Fruit fly (Drosophila melanogaster) whole organism, embryonic: ENCODE measurements around the gene THG.

Experiments
- Asciz ChIP-seq: fragments of 200-800 bp; sonication (Bioruptor generic); optimal IDR thresholded peaks from 2 replicates; lab custom pipeline; 2017; ENCODE audit warnings: missing biosample characterization, mild to moderate bottlenecking, missing genetic modification characterization, missing genetic modification reagents
- Atf6 ChIP-seq: fragments of 200-800 bp; sonication (Bioruptor generic); IDR thresholded peaks from 2 replicates; pipeline ENCODE4 v1.3.6; 2022; ENCODE audit warnings: missing biosample characterization, missing genetic modification characterization
- B-H1 ChIP-seq: fragments of 200-800 bp; sonication (Bioruptor generic); IDR thresholded peaks from 3 replicates; pipeline ENCODE4 v1.3.6; 2022; ENCODE audit warnings: missing biosample characterization, missing genetic modification characterization
- CG11085 ChIP-seq: fragments of 200-800 bp; sonication (Bioruptor generic); IDR thresholded peaks from 2 replicates; pipeline ENCODE4 v1.3.6; 2022; ENCODE audit warnings: missing biosample characterization, missing genetic modification characterization
- CG12104 ChIP-seq: fragments of 200-800 bp; sonication (Bioruptor generic); optimal IDR thresholded peaks from 3 replicates; lab custom pipeline; 2016; ENCODE audit warnings: missing biosample characterization, missing genetic modification characterization
- CG1233 ChIP-seq: fragments of 200-800 bp; sonication (Bioruptor generic); optimal IDR thresholded peaks from 4 replicates; lab custom pipeline; 2018; ENCODE audit warnings: missing biosample characterization, mild to moderate bottlenecking, missing genetic modification characterization
- CG12744 ChIP-seq: fragments of 200-800 bp; sonication (Bioruptor generic); optimal IDR thresholded peaks from 2 replicates; lab custom pipeline; 2016; ENCODE audit warnings: missing biosample characterization, missing genetic modification characterization
- CG13424 ChIP-seq: fragments of 200-800 bp; sonication (Bioruptor generic); optimal IDR thresholded peaks from 2 replicates; lab custom pipeline; 2019; ENCODE audit warnings: missing biosample characterization, mild to moderate bottlenecking, missing genetic modification characterization, moderate library complexity
- CG1529 ChIP-seq: fragments of 200-800 bp; sonication (Bioruptor generic); optimal IDR thresholded peaks from 3 replicates; lab custom pipeline; 2018; ENCODE audit warnings: missing biosample characterization, missing genetic modification characterization
- CG1602 ChIP-seq: fragments of 200-800 bp; sonication (Bioruptor generic); optimal IDR thresholded peaks from 3 replicates; lab custom pipeline; 2016; ENCODE audit warnings: missing biosample characterization, missing genetic modification characterization
- CG17912 ChIP-seq: fragments of 200-800 bp; sonication (Bioruptor generic); optimal IDR thresholded peaks from 2 replicates; lab custom pipeline; 2018; ENCODE audit warnings: missing biosample characterization, mild to moderate bottlenecking, missing genetic modification characterization
- CG18619 ChIP-seq: fragments of 200-800 bp; sonication (Bioruptor generic); optimal IDR thresholded peaks from 3 replicates; lab custom pipeline; 2017; ENCODE audit warnings: missing biosample characterization, mild to moderate bottlenecking, missing genetic modification characterization
- CG2202 ChIP-seq: fragments of 200-800 bp; sonication (Bioruptor generic); optimal IDR thresholded peaks from 2 replicates; lab custom pipeline; 2018; ENCODE audit warnings: missing biosample characterization, mild to moderate bottlenecking, missing genetic modification characterization
- CG2712 ChIP-seq: fragments of 200-800 bp; optimal IDR thresholded peaks from 3 replicates; lab custom pipeline; 2019; ENCODE audit warnings: missing biosample characterization, mild to moderate bottlenecking, missing genetic modification characterization, moderate library complexity
- CG32767 ChIP-seq: fragments of 200-800 bp; sonication (Bioruptor generic); IDR thresholded peaks from 2 replicates; pipeline ENCODE4 v1.3.6; 2022; ENCODE audit warnings: missing biosample characterization, missing genetic modification characterization
- CG33557 ChIP-seq: fragments of 200-800 bp; sonication (Bioruptor generic); optimal IDR thresholded peaks from 2 replicates; lab custom pipeline; 2019; ENCODE audit warnings: missing biosample characterization, mild to moderate bottlenecking, missing genetic modification characterization, moderate library complexity
- CG34422 ChIP-seq: fragments of 200-800 bp; sonication (Bioruptor generic); IDR thresholded peaks from 3 replicates; pipeline ENCODE4 v1.3.6; 2022; ENCODE audit warnings: missing biosample characterization, missing genetic modification characterization
- CG6813 ChIP-seq: fragments of 200-800 bp; sonication (Bioruptor generic); optimal IDR thresholded peaks from 2 replicates; lab custom pipeline; 2017; ENCODE audit warnings: missing biosample characterization, missing genetic modification characterization, mild to moderate bottlenecking, moderate library complexity, missing genetic modification reagents
- CG7839 ChIP-seq: fragments of 200-800 bp; sonication (Bioruptor generic); optimal IDR thresholded peaks from 3 replicates; lab custom pipeline; 2018; ENCODE audit warnings: missing biosample characterization, mild to moderate bottlenecking, missing genetic modification characterization, moderate library complexity
- CG8089 ChIP-seq: fragments of 200-800 bp; sonication (Bioruptor generic); optimal IDR thresholded peaks from 3 replicates; lab custom pipeline; 2016; ENCODE audit warnings: missing biosample characterization, missing genetic modification characterization
- CG9876 ChIP-seq: fragments of 200-800 bp; sonication (Bioruptor generic); optimal IDR thresholded peaks from 2 replicates; lab custom pipeline; 2016; ENCODE audit warnings: missing biosample characterization, missing genetic modification characterization
- CTCF ChIP-seq: fragments of 200-800 bp; sonication (Bioruptor generic); optimal IDR thresholded peaks from 2 replicates; lab custom pipeline; 2017; ENCODE audit warnings: missing biosample characterization, mild to moderate bottlenecking, missing genetic modification characterization, moderate library complexity
- Dll ChIP-seq: fragments of 200-800 bp; sonication (Bioruptor generic); IDR thresholded peaks from 4 replicates; pipeline ENCODE4 v1.3.6; 2022; ENCODE audit warnings: missing biosample characterization, missing genetic modification characterization; ENCODE audit not compliant: partially characterized antibody
- Fer1 ChIP-seq: fragments of 200-800 bp; sonication (Bioruptor generic); optimal IDR thresholded peaks from 2 replicates; lab custom pipeline; 2017; ENCODE audit warnings: missing biosample characterization, mild to moderate bottlenecking, missing genetic modification characterization
- Fer3 ChIP-seq: fragments of 200-800 bp; sonication (Bioruptor generic); optimal IDR thresholded peaks from 2 replicates; lab custom pipeline; 2018; ENCODE audit warnings: missing biosample characterization, mild to moderate bottlenecking, missing genetic modification characterization, moderate library complexity
- H2.0 ChIP-seq: fragments of 200-800 bp; sonication (Bioruptor generic); IDR thresholded peaks from 2 replicates; pipeline ENCODE4 v1.3.6; 2022; ENCODE audit warnings: missing biosample characterization, missing genetic modification characterization
- Lhr ChIP-seq: fragments of 200-800 bp; sonication (Bioruptor generic); optimal IDR thresholded peaks from 3 replicates; lab custom pipeline; 2017; ENCODE audit warnings: mild to moderate bottlenecking, missing biosample characterization, missing genetic modification reagents, missing genetic modification characterization
- MTF-1 ChIP-seq: fragments of 200-800 bp; sonication (Bioruptor generic); optimal IDR thresholded peaks from 2 replicates; lab custom pipeline; 2018; ENCODE audit warnings: missing biosample characterization, mild to moderate bottlenecking, missing genetic modification characterization, borderline replicate concordance
- Mes4 ChIP-seq: fragments of 200-800 bp; sonication (Bioruptor generic); optimal IDR thresholded peaks from 2 replicates; lab custom pipeline; 2016; ENCODE audit warnings: missing biosample characterization, missing genetic modification characterization
- Oaz ChIP-seq: fragments of 200-800 bp; sonication (Bioruptor generic); IDR thresholded peaks from 2 replicates; pipeline ENCODE4 v1.3.6; 2022; ENCODE audit warnings: missing biosample characterization, missing genetic modification characterization
- Oli ChIP-seq: fragments of 200-800 bp; sonication (Bioruptor generic); optimal IDR thresholded peaks from 2 replicates; lab custom pipeline; 2018; ENCODE audit warnings: missing biosample characterization, mild to moderate bottlenecking, missing genetic modification characterization, moderate library complexity
- Optix ChIP-seq: fragments of 200-800 bp; sonication (Bioruptor generic); IDR thresholded peaks from 3 replicates; pipeline ENCODE4 v1.3.6; 2022; ENCODE audit warnings: missing biosample characterization, missing genetic modification characterization
- Poxn ChIP-seq: fragments of 200-800 bp; sonication (Bioruptor generic); IDR thresholded peaks from 2 replicates; pipeline ENCODE4 v1.3.6; 2022; ENCODE audit warnings: missing biosample characterization, missing genetic modification characterization
- Rx ChIP-seq: fragments of 200-800 bp; sonication (Bioruptor generic); IDR thresholded peaks from 2 replicates; pipeline ENCODE4 v1.3.6; 2022; ENCODE audit warnings: missing biosample characterization, missing genetic modification characterization
- Taf1 ChIP-seq: fragments of 200-800 bp; sonication (Bioruptor generic); IDR thresholded peaks from 2 replicates; pipeline ENCODE4 v1.3.6; 2022; ENCODE audit warnings: missing biosample characterization, missing genetic modification characterization
- ase ChIP-seq: fragments of 200-800 bp; sonication (Bioruptor generic); IDR thresholded peaks from 3 replicates; pipeline ENCODE4 v1.3.6; 2022; ENCODE audit warnings: missing biosample characterization, missing genetic modification characterization
- bcd ChIP-seq: fragments of 200-800 bp; sonication (Bioruptor generic); optimal IDR thresholded peaks from 2 replicates; lab custom pipeline; 2017; ENCODE audit warnings: missing biosample characterization, mild to moderate bottlenecking, missing genetic modification characterization
- cato ChIP-seq: fragments of 200-800 bp; sonication (Bioruptor generic); optimal IDR thresholded peaks from 2 replicates; lab custom pipeline; 2016; ENCODE audit warnings: missing biosample characterization, missing genetic modification characterization, borderline replicate concordance
- caup ChIP-seq: fragments of 200-800 bp; sonication (Bioruptor generic); optimal IDR thresholded peaks from 3 replicates; lab custom pipeline; 2017; ENCODE audit warnings: missing biosample characterization, mild to moderate bottlenecking, missing genetic modification characterization, moderate library complexity; ENCODE audit not compliant: severe bottlenecking
- fd64A ChIP-seq: fragments of 200-800 bp; sonication (Bioruptor generic); optimal IDR thresholded peaks from 3 replicates; lab custom pipeline; 2018; ENCODE audit warnings: missing biosample characterization, mild to moderate bottlenecking, missing genetic modification characterization
- fru ChIP-seq: fragments of >200 bp; optimal IDR thresholded peaks from 2 replicates; lab custom pipeline; 2017
- gem ChIP-seq: fragments of 200-800 bp; sonication (Bioruptor generic); optimal IDR thresholded peaks from 2 replicates; lab custom pipeline; 2019; ENCODE audit warnings: missing biosample characterization, mild to moderate bottlenecking, missing genetic modification characterization, moderate library complexity
- gro ChIP-seq: fragments of 200-800 bp; sonication (Bioruptor generic); optimal IDR thresholded peaks from 2 replicates; lab custom pipeline; 2016; ENCODE audit warnings: missing biosample characterization, missing genetic modification characterization
- ind ChIP-seq: fragments of 200-800 bp; sonication (Bioruptor generic); optimal IDR thresholded peaks from 3 replicates; lab custom pipeline; 2016; ENCODE audit warnings: missing biosample characterization, missing genetic modification characterization
- lab ChIP-seq: fragments of 200-800 bp; sonication (Bioruptor generic); optimal IDR thresholded peaks from 3 replicates; lab custom pipeline; 2017; ENCODE audit warnings: missing biosample characterization, missing genetic modification characterization, mild to moderate bottlenecking, moderate library complexity, missing genetic modification reagents
- lola ChIP-seq, 3 experiments: fragments of >200 bp in 2 of 3; fragments of 200-800 bp in 1 of 3; sonication (Bioruptor generic) in 1 of 3; optimal IDR thresholded peaks; 2 replicates each; lab custom pipeline; 2017 to 2019; ENCODE audit warnings: missing biosample characterization in 3 of 3, missing genetic modification characterization in 3 of 3, mild to moderate bottlenecking in 1 of 3, moderate library complexity in 1 of 3
- row ChIP-seq: fragments of 200-800 bp; sonication (Bioruptor generic); IDR thresholded peaks from 3 replicates; pipeline ENCODE4 v1.3.6; 2022; ENCODE audit warnings: missing biosample characterization, missing genetic modification characterization
- slbo ChIP-seq: fragments of 200-800 bp; sonication (Bioruptor generic); IDR thresholded peaks from 2 replicates; pipeline ENCODE4 v1.3.6; 2022; ENCODE audit warnings: missing biosample characterization, missing genetic modification characterization
- so ChIP-seq: fragments of 200-800 bp; sonication (Bioruptor generic); IDR thresholded peaks from 3 replicates; pipeline ENCODE4 v1.3.6; 2022; ENCODE audit warnings: missing biosample characterization, missing genetic modification characterization

The THG gene

DNA sequence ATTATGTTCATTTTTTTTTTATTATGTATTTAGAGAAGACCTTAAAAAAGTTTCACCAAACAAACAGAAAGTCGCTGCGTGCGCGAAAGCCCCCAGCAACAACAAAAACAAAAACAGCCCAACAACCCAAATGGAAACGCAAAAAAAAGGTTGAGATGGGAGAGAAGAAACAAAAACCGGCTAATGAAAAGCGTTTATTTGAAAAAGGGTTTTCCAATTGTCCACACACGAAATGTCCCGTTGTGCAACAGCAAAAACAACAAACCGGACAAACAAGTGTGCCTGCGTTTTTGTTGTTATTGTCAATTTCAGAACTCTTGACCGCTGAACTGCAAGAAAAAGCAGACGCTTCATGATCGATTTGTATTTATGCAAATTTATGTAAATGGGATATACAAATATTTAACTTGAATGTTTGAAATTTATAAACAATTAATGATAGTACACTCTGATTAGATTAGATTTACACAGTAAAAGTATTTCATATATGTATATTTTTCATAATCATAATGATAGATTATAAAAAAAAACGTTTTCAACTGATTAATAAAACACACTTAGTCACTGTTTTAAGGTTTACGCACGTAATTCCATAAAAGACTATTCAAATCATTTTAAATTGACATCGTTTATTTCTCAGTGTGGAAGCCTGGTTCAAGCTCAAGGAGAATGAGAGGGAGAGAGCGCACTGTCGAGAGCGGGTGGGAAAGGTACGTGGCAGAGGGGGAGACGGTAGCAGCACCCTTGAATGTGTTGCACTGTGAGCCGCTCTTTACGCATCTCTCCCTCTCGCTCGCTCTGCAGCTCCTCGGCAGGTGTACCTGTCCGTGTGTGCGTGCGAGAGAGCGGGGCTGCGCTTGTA, 47.1 kb upstream of the THG start (continued):
- TF ChIP-seq fd64A (GFP tag; lab: Kevin White, UChicago): no peak
- peak; percentile 29 for TF ChIP-seq Lhr (GFP tag; lab: Kevin White, UChicago)
- peak; percentile 49; the same call in 1 of the 2 replicates for TF ChIP-seq Atf6 (GFP tag; lab: Robert Waterston, UW)
- TF ChIP-seq CTCF: peak; percentile 31
- no peak for TF ChIP-seq Poxn
- peak; percentile 27 for TF ChIP-seq MTF-1 (GFP tag; lab: Kevin White, UChicago)
- TF ChIP-seq Asciz (GFP tag; lab: Kevin White, UChicago): peak; percentile 85
- TF ChIP-seq lola (GFP tag; optimal IDR thresholded peaks at IDR 0.05; lab: Kevin White, UChicago): peak in 1 of 3 experiments; percentile 88
- TF ChIP-seq CG1529 (GFP tag; lab: Kevin White, UChicago): peak; percentile 65
- peak; percentile 58; the same call in 2 of the 3 replicates for TF ChIP-seq B-H1
- TF ChIP-seq cato (GFP tag; lab: Kevin White, UChicago): peak; percentile 53
- 0 out of 3 replicates have a peak, but pooled peaks have one; percentile 47 for TF ChIP-seq so
- TF ChIP-seq CG7839: peak; percentile 89
- no peak for TF ChIP-seq Taf1
- 0 out of 2 replicates have a peak, but pooled peaks have one; percentile 43 for TF ChIP-seq Oaz (GFP tag; lab: Robert Waterston, UW)
- TF ChIP-seq CG2202 (tag; lab: Kevin White, UChicago): peak; percentile 43
- peak; percentile 72 for TF ChIP-seq lab
- no peak for TF ChIP-seq Dll
- TF ChIP-seq CG17912 (GFP tag; lab: Kevin White, UChicago): no peak
- peak; percentile 79 for TF ChIP-seq bcd
- peak; percentile 61 for TF ChIP-seq slbo (GFP tag; lab: Robert Waterston, UW)
- TF ChIP-seq Fer1 (GFP tag; lab: Kevin White, UChicago): peak; percentile 72
- peak; percentile 73; the same call in 2 of the 3 replicates for TF ChIP-seq CG34422 (GFP tag; lab: Robert Waterston, UW)
- no peak for TF ChIP-seq CG32767 (GFP tag; lab: Robert Waterston, UW)
- peak; percentile 72 for TF ChIP-seq CG13424
- TF ChIP-seq row: peak; percentile 75
- peak; percentile 58 for TF ChIP-seq Fer3
- TF ChIP-seq CG12744 (GFP tag; lab: Kevin White, UChicago): no peak
- no peak for TF ChIP-seq CG9876 (GFP tag; lab: Kevin White, UChicago)
- TF ChIP-seq CG8089 (GFP tag; lab: Kevin White, UChicago): no peak
- TF ChIP-seq fru: no peak
- TF ChIP-seq H2.0: peak; percentile 59; the same call in 1 of the 2 replicates
- peak; percentile 89 for TF ChIP-seq CG2712 (tag; lab: Kevin White, UChicago)
- peak; percentile 7 for TF ChIP-seq Mes4 (GFP tag; lab: Kevin White, UChicago)
- TF ChIP-seq gro: no peak
- TF ChIP-seq ind: peak; percentile 72
- peak; percentile 77; the same call in 1 of the 3 replicates for TF ChIP-seq ase
- TF ChIP-seq Rx: no peak; the same call in 1 of the 2 replicates
- peak; percentile 75 for TF ChIP-seq CG1233 (GFP tag; lab: Kevin White, UChicago)
- TF ChIP-seq Optix (GFP tag; lab: Robert Waterston, UW): no peak
- TF ChIP-seq CG11085 (GFP tag; lab: Robert Waterston, UW): no peak
- peak; percentile 51 for TF ChIP-seq CG18619 (GFP tag; lab: Kevin White, UChicago)
- TF ChIP-seq CG33557 (GFP tag; lab: Kevin White, UChicago): peak; percentile 64
- TF ChIP-seq caup (GFP tag; lab: Kevin White, UChicago): peak; percentile 55
- peak; percentile 69 for TF ChIP-seq CG1602 (GFP tag; lab: Kevin White, UChicago)
- TF ChIP-seq CG6813 (GFP tag; lab: Kevin White, UChicago): peak; percentile 36
- TF ChIP-seq Oli (tag; lab: Kevin White, UChicago): peak; percentile 74
- TF ChIP-seq gem: peak; percentile 88
- peak; percentile 75 for TF ChIP-seq CG12104 (GFP tag; lab: Kevin White, UChicago)
